Worm (Caenorhabditis elegans) whole organism, L2 larva: Measurements from ENCODE around the gene C18B10.6.

Experiments
- egl-27 ChIP-seq: sonication (generic microtip); optimal IDR thresholded peaks from 3 replicates; lab custom pipeline; 2017; ENCODE audit warnings: missing biosample characterization, missing genetic modification reagents, missing genetic modification characterization
- nhr-21 ChIP-seq: fragments of 150-350 bp; optimal IDR thresholded peaks from 2 replicates; lab custom pipeline; 2014; ENCODE audit warnings: missing biosample characterization, missing genetic modification characterization
- nhr-237 ChIP-seq: fragments of 150-350 bp; optimal IDR thresholded peaks from 2 replicates; lab custom pipeline; 2014; ENCODE audit warnings: missing biosample characterization, missing genetic modification characterization

- no peak for TF ChIP-seq nhr-237 (tag; lab: Kevin White, UChicago)
- TF ChIP-seq nhr-21 (tag; lab: Kevin White, UChicago), result no peak
- TF ChIP-seq egl-27 (tag; lab: Kevin White, UChicago), result no peak
Measured at ce11 chrV:7449303-7449827, 31.5 kb downstream of the C18B10.6 start, which contains the start of gene try-12.
